Worm (Caenorhabditis elegans) whole organism, L1 larva: ENCODE data around the gene ins-35.
A peak's percentile ranks its signal among the peaks of the same experiment; 100 is the strongest.

Experiments used
- C04F5.9 ChIP-seq: sonication (generic microtip); optimal IDR thresholded peaks from 2 replicates; lab custom pipeline; 2016; ENCODE audit warnings: missing genetic modification characterization, missing compliant biosample characterization
- Y116A8C.19 ChIP-seq: sonication (generic microtip); optimal IDR thresholded peaks from 2 replicates; lab custom pipeline; 2016; ENCODE audit warnings: missing compliant biosample characterization, missing genetic modification characterization, borderline replicate concordance
- aha-1 ChIP-seq: fragments of 150-350 bp; optimal IDR thresholded peaks from 2 replicates; lab custom pipeline; 2014; ENCODE audit warnings: missing biosample characterization, missing genetic modification characterization
- ama-1 ChIP-seq: fragments of 150-350 bp; optimal IDR thresholded peaks from 2 replicates; lab custom pipeline; 2014
- blmp-1 ChIP-seq: fragments of 150-350 bp; optimal IDR thresholded peaks from 2 replicates; lab custom pipeline; 2014; ENCODE audit warnings: missing biosample characterization, missing genetic modification characterization
- ceh-8 ChIP-seq: fragments of 200-800 bp; sonication (Bioruptor generic); optimal IDR thresholded peaks from 2 replicates; lab custom pipeline; 2018; ENCODE audit warnings: mild to moderate bottlenecking, missing genetic modification characterization, moderate library complexity, missing compliant biosample characterization
- ceh-82 ChIP-seq, 3 experiments: fragments of 150-350 bp in 1 of 3; sonication (generic microtip) in 2 of 3; optimal IDR thresholded peaks; 2 replicates each; lab custom pipeline; 2014 to 2017; ENCODE audit warnings: missing biosample characterization in 3 of 3, missing genetic modification characterization in 3 of 3
- ceh-88 ChIP-seq: fragments of 200-800 bp; sonication (Bioruptor generic); IDR thresholded peaks from 2 replicates; pipeline ENCODE4 v1.3.6; 2022; ENCODE audit warnings: missing genetic modification characterization, missing compliant biosample characterization
- ceh-90 ChIP-seq: sonication (generic microtip); optimal IDR thresholded peaks from 2 replicates; lab custom pipeline; 2016; ENCODE audit warnings: missing genetic modification characterization, missing compliant biosample characterization
- dsc-1 ChIP-seq: sonication (generic microtip); optimal IDR thresholded peaks from 2 replicates; lab custom pipeline; 2016; ENCODE audit warnings: mild to moderate bottlenecking, missing genetic modification characterization, missing compliant biosample characterization
- efl-1 ChIP-seq, 4 experiments: fragments of 150-350 bp; optimal IDR thresholded peaks in 3 of 4; peaks in 1 of 4; 1 replicate in 1 of 4; 2 replicates in 3 of 4; lab custom pipeline; 2014; ENCODE audit warnings: missing biosample characterization in 2 of 4, missing genetic modification characterization in 2 of 4, missing genetic modification reagents in 2 of 4
- egl-13 ChIP-seq: sonication (generic microtip); optimal IDR thresholded peaks from 2 replicates; lab custom pipeline; 2016; ENCODE audit warnings: missing genotype, missing genetic modification reagents, missing genetic modification characterization, missing compliant biosample characterization
- egl-27 ChIP-seq, 2 experiments: fragments of 150-350 bp in 1 of 2; sonication (generic microtip); optimal IDR thresholded peaks; 3 replicates each; lab custom pipeline; 2017 to 2018; ENCODE audit warnings: missing biosample characterization in 2 of 2, missing genetic modification characterization in 2 of 2, missing genetic modification reagents in 2 of 2
- elt-2 ChIP-seq: sonication (generic microtip); optimal IDR thresholded peaks from 2 replicates; lab custom pipeline; 2016; ENCODE audit warnings: missing genetic modification characterization, mild to moderate bottlenecking, inconsistent platforms, missing compliant biosample characterization, missing genetic modification reagents
- ets-5 ChIP-seq: fragments of 200-800 bp; sonication (Bioruptor generic); IDR thresholded peaks from 2 replicates; pipeline ENCODE4 v1.3.6; 2022; ENCODE audit warnings: missing genetic modification characterization, missing compliant biosample characterization
- fkh-4 ChIP-seq: sonication (generic microtip); optimal IDR thresholded peaks from 2 replicates; lab custom pipeline; 2016; ENCODE audit warnings: missing compliant biosample characterization, missing genetic modification characterization, borderline replicate concordance
- fkh-8 ChIP-seq: sonication (generic microtip); optimal IDR thresholded peaks from 2 replicates; lab custom pipeline; 2016; ENCODE audit warnings: mild to moderate bottlenecking, missing genetic modification characterization, missing compliant biosample characterization
- fos-1 ChIP-seq: fragments of 150-350 bp; optimal IDR thresholded peaks from 2 replicates; lab custom pipeline; 2014; ENCODE audit warnings: missing biosample characterization, missing genetic modification characterization
- grh-1 ChIP-seq: fragments of 200-800 bp; sonication (Bioruptor generic); IDR thresholded peaks from 2 replicates; pipeline ENCODE4 v1.3.6; 2022; ENCODE audit warnings: missing genetic modification reagents, missing genetic modification characterization, missing compliant biosample characterization
- hlh-17 ChIP-seq: fragments of 200-800 bp; sonication (Bioruptor generic); optimal IDR thresholded peaks from 2 replicates; lab custom pipeline; 2018; ENCODE audit warnings: missing genetic modification characterization, mild to moderate bottlenecking, missing compliant biosample characterization, moderate library complexity, borderline replicate concordance
- hlh-4 ChIP-seq: sonication (generic microtip); optimal IDR thresholded peaks from 2 replicates; lab custom pipeline; 2016; ENCODE audit warnings: mild to moderate bottlenecking, missing genetic modification characterization, missing compliant biosample characterization
- irx-1 ChIP-seq: sonication (generic microtip); optimal IDR thresholded peaks from 2 replicates; lab custom pipeline; 2016; ENCODE audit warnings: missing genetic modification characterization, missing compliant biosample characterization
- jun-1 ChIP-seq: fragments of 150-350 bp; optimal IDR thresholded peaks from 2 replicates; lab custom pipeline; 2014; ENCODE audit warnings: missing biosample characterization, missing genetic modification reagents, missing genetic modification characterization
- lin-14 ChIP-seq: fragments of 200-800 bp; sonication (Bioruptor generic); optimal IDR thresholded peaks from 2 replicates; lab custom pipeline; 2018; ENCODE audit warnings: mild to moderate bottlenecking, missing genetic modification characterization, moderate library complexity, missing compliant biosample characterization
- lin-35 ChIP-seq, 2 experiments: fragments of 150-350 bp; optimal IDR thresholded peaks; 2 replicates each; lab custom pipeline; 2014; ENCODE audit warnings: missing biosample characterization in 2 of 2, missing genetic modification characterization in 2 of 2, missing genetic modification reagents in 2 of 2
- lin-39 ChIP-seq: fragments of 150-350 bp; optimal IDR thresholded peaks from 2 replicates; lab custom pipeline; 2014; ENCODE audit warnings: missing biosample characterization, missing genetic modification reagents, missing genetic modification characterization
- lsy-2 ChIP-seq, 2 experiments: fragments of 150-350 bp; optimal IDR thresholded peaks; 2 replicates each; lab custom pipeline; 2014; ENCODE audit warnings: missing biosample characterization in 2 of 2, missing genetic modification characterization in 2 of 2
- mab-9 ChIP-seq: fragments of 200-800 bp; sonication (Bioruptor generic); IDR thresholded peaks from 2 replicates; pipeline ENCODE4 v1.3.6; 2022; ENCODE audit warnings: missing genetic modification reagents, missing genetic modification characterization, missing compliant biosample characterization
- mef-2 ChIP-seq: fragments of 150-350 bp; optimal IDR thresholded peaks from 2 replicates; lab custom pipeline; 2014; ENCODE audit warnings: missing biosample characterization, missing genetic modification characterization
- mep-1 ChIP-seq: fragments of 150-350 bp; optimal IDR thresholded peaks from 2 replicates; lab custom pipeline; 2014; ENCODE audit warnings: missing biosample characterization, missing genetic modification characterization
- nhr-11 ChIP-seq: fragments of 150-350 bp; optimal IDR thresholded peaks from 2 replicates; lab custom pipeline; 2014; ENCODE audit warnings: missing biosample characterization, missing genetic modification characterization
- nhr-20 ChIP-seq: sonication (generic microtip); optimal IDR thresholded peaks from 2 replicates; lab custom pipeline; 2016; ENCODE audit warnings: mild to moderate bottlenecking, missing genetic modification characterization, missing compliant biosample characterization
- nhr-237 ChIP-seq: fragments of 150-350 bp; optimal IDR thresholded peaks from 2 replicates; lab custom pipeline; 2014; ENCODE audit warnings: missing biosample characterization, missing genetic modification characterization
- nhr-76 ChIP-seq: sonication (generic microtip); optimal IDR thresholded peaks from 2 replicates; lab custom pipeline; 2017; ENCODE audit warnings: missing biosample characterization, missing genetic modification characterization
- nhr-84 ChIP-seq: sonication (generic microtip); optimal IDR thresholded peaks from 2 replicates; lab custom pipeline; 2017; ENCODE audit warnings: missing biosample characterization, missing genetic modification characterization
- pax-3 ChIP-seq: fragments of 200-800 bp; sonication (Bioruptor generic); optimal IDR thresholded peaks from 2 replicates; lab custom pipeline; 2018; ENCODE audit warnings: mild to moderate bottlenecking, missing genetic modification characterization, moderate library complexity, missing compliant biosample characterization
- pqm-1 ChIP-seq: sonication (generic microtip); optimal IDR thresholded peaks from 3 replicates; lab custom pipeline; 2017; ENCODE audit warnings: missing biosample characterization, missing genetic modification characterization
- rnt-1 ChIP-seq: sonication (generic microtip); optimal IDR thresholded peaks from 2 replicates; lab custom pipeline; 2016; ENCODE audit warnings: mild to moderate bottlenecking, missing genetic modification characterization, moderate library complexity, missing compliant biosample characterization
- skn-1 ChIP-seq: fragments of 150-350 bp; optimal IDR thresholded peaks from 2 replicates; lab custom pipeline; 2014; ENCODE audit warnings: missing biosample characterization, missing genetic modification characterization
- snpc-4 ChIP-seq: fragments of 150-350 bp; optimal IDR thresholded peaks from 2 replicates; lab custom pipeline; 2014; ENCODE audit warnings: missing biosample characterization, missing genetic modification characterization
- sox-4 ChIP-seq: sonication (generic microtip); optimal IDR thresholded peaks from 2 replicates; lab custom pipeline; 2016; ENCODE audit warnings: missing genetic modification characterization, missing compliant biosample characterization
- sptf-1 ChIP-seq: fragments of 150-350 bp; optimal IDR thresholded peaks from 2 replicates; lab custom pipeline; 2014; ENCODE audit warnings: missing biosample characterization, missing genetic modification characterization
- sup-37 ChIP-seq: fragments of 200-800 bp; sonication (Bioruptor generic); optimal IDR thresholded peaks from 2 replicates; lab custom pipeline; 2018; ENCODE audit warnings: mild to moderate bottlenecking, missing genetic modification characterization, missing compliant biosample characterization
- swsn-7 ChIP-seq: sonication (generic microtip); optimal IDR thresholded peaks from 2 replicates; lab custom pipeline; 2016; ENCODE audit warnings: missing genetic modification characterization, missing compliant biosample characterization
- tlp-1 ChIP-seq: fragments of 150-350 bp; optimal IDR thresholded peaks from 2 replicates; lab custom pipeline; 2014; ENCODE audit warnings: missing biosample characterization, missing genetic modification characterization
- unc-130 ChIP-seq: fragments of 150-350 bp; optimal IDR thresholded peaks from 2 replicates; lab custom pipeline; 2017; ENCODE audit warnings: missing biosample characterization, missing genetic modification characterization, inconsistent platforms
- unc-30 ChIP-seq: sonication (generic microtip); optimal IDR thresholded peaks from 2 replicates; lab custom pipeline; 2017; ENCODE audit warnings: missing biosample characterization, missing genetic modification characterization
- unc-62 ChIP-seq: fragments of 150-350 bp; optimal IDR thresholded peaks from 2 replicates; lab custom pipeline; 2014; ENCODE audit warnings: missing biosample characterization, missing genetic modification reagents, missing genetic modification characterization
- unc-86 ChIP-seq: sonication (generic microtip); optimal IDR thresholded peaks from 2 replicates; lab custom pipeline; 2016; ENCODE audit warnings: missing genetic modification characterization, missing compliant biosample characterization
- vab-15 ChIP-seq: sonication (generic microtip); optimal IDR thresholded peaks from 2 replicates; lab custom pipeline; 2017; ENCODE audit warnings: missing genotype, mild to moderate bottlenecking, missing genetic modification characterization, missing compliant biosample characterization
- xbp-1 ChIP-seq: sonication (generic microtip); optimal IDR thresholded peaks from 2 replicates; lab custom pipeline; 2016; ENCODE audit warnings: missing genetic modification characterization, missing compliant biosample characterization
- zag-1 ChIP-seq: fragments of 150-350 bp; optimal IDR thresholded peaks from 2 replicates; lab custom pipeline; 2014; ENCODE audit warnings: missing biosample characterization, missing genetic modification characterization
- ztf-11 ChIP-seq, 2 experiments: sonication (generic microtip); optimal IDR thresholded peaks; 2 replicates each; lab custom pipeline; 2016 to 2017; ENCODE audit warnings: missing genetic modification characterization in 2 of 2, missing biosample characterization in 1 of 2, missing compliant biosample characterization in 1 of 2
- ztf-4 ChIP-seq: fragments of 150-350 bp; optimal IDR thresholded peaks from 2 replicates; lab custom pipeline; 2014; ENCODE audit warnings: missing biosample characterization, missing genetic modification characterization

ins-35 gene

ce11 chrV:20383065-20383609 lies 7.8 kb downstream of the ins-35 start, which contains the start of gene K02E2.11 (continued):
- TF ChIP-seq lin-35 (GFP tag; optimal IDR thresholded peaks at IDR 0.05; lab: Kevin White, UChicago): peak; percentile 23 to 60
- TF ChIP-seq xbp-1 (tag; lab: Kevin White, UChicago): peak; percentile 38
- no peak for TF ChIP-seq mab-9 (GFP tag; lab: Robert Waterston, UW)
- TF ChIP-seq ets-5 (GFP tag; lab: Robert Waterston, UW): no peak
- no peak for TF ChIP-seq sptf-1 (tag; lab: Kevin White, UChicago)
- TF ChIP-seq sup-37 (GFP tag; lab: Kevin White, UChicago): no peak
- TF ChIP-seq irx-1 (tag; lab: Kevin White, UChicago): peak; percentile 7
- no peak for TF ChIP-seq nhr-237 (tag; lab: Kevin White, UChicago)
- no peak for TF ChIP-seq jun-1 (tag; lab: Kevin White, UChicago)
- TF ChIP-seq ceh-88 (GFP tag; lab: Robert Waterston, UW): no peak
- no peak for TF ChIP-seq aha-1 (tag; lab: Kevin White, UChicago)
- peak; percentile 38 for TF ChIP-seq fos-1 (tag; lab: Kevin White, UChicago)
- no peak for TF ChIP-seq ceh-90 (tag; lab: Kevin White, UChicago)
- TF ChIP-seq lin-14 (GFP tag; lab: Kevin White, UChicago): no peak
- no peak for TF ChIP-seq elt-2 (tag; lab: Kevin White, UChicago)
- peak; percentile 14 for TF ChIP-seq unc-86
- TF ChIP-seq nhr-84 (tag; lab: Kevin White, UChicago): no peak
- TF ChIP-seq skn-1 (tag; lab: Kevin White, UChicago): peak; percentile 57
- no peak for TF ChIP-seq pqm-1 (tag; lab: Kevin White, UChicago)
- TF ChIP-seq ztf-11 (tag; optimal IDR thresholded peaks at IDR 0.05; lab: Kevin White, UChicago): no peak
- TF ChIP-seq unc-30: no peak
- TF ChIP-seq Y116A8C.19 (tag; lab: Kevin White, UChicago): no peak
- no peak for TF ChIP-seq zag-1 (tag; lab: Kevin White, UChicago)
- TF ChIP-seq pax-3 (tag; lab: Kevin White, UChicago): no peak
- TF ChIP-seq nhr-20: peak; percentile 50
- TF ChIP-seq C04F5.9 (tag; lab: Kevin White, UChicago): no peak
- peak; percentile 23 to 44 for TF ChIP-seq lsy-2 (tag; optimal IDR thresholded peaks at IDR 0.05; lab: Kevin White, UChicago)
- TF ChIP-seq efl-1 (optimal IDR thresholded peaks at IDR 0.05; lab: Kevin White, UChicago): peak; percentile 40 to 78
- TF ChIP-seq efl-1 (GFP tag; optimal IDR thresholded peaks at IDR 0.05 in 1 of 2; lab: Kevin White, UChicago): peak in 1 of 2 experiments; percentile 19
- TF ChIP-seq fkh-8 (tag; lab: Kevin White, UChicago): peak; percentile 9
- TF ChIP-seq hlh-17 (GFP tag; lab: Kevin White, UChicago): no peak
- no peak for TF ChIP-seq unc-130
- TF ChIP-seq tlp-1 (tag; lab: Kevin White, UChicago): no peak
- no peak for TF ChIP-seq nhr-76
- TF ChIP-seq ztf-4 (tag; lab: Kevin White, UChicago): no peak
- no peak for TF ChIP-seq lin-39
- TF ChIP-seq ceh-8 (GFP tag; lab: Kevin White, UChicago): no peak
- TF ChIP-seq unc-62 (GFP tag; lab: Kevin White, UChicago): no peak
- no peak for TF ChIP-seq sox-4 (tag; lab: Kevin White, UChicago)
- TF ChIP-seq hlh-4 (tag; lab: Kevin White, UChicago): no peak
- TF ChIP-seq swsn-7: peak; percentile 53
- TF ChIP-seq mef-2 (tag; lab: Kevin White, UChicago): no peak
- TF ChIP-seq mep-1 (tag; lab: Kevin White, UChicago): peak; percentile 41
- TF ChIP-seq vab-15 (tag; lab: Kevin White, UChicago): no peak
- no peak for TF ChIP-seq ama-1
- no peak for TF ChIP-seq rnt-1 (tag; lab: Kevin White, UChicago)
- TF ChIP-seq nhr-11 (tag; lab: Kevin White, UChicago): no peak
- no peak for TF ChIP-seq grh-1 (GFP tag; lab: Robert Waterston, UW)
- no peak for TF ChIP-seq egl-27 (tag; optimal IDR thresholded peaks at IDR 0.05; lab: Kevin White, UChicago)
- peak; percentile 19 for TF ChIP-seq snpc-4 (tag; lab: Kevin White, UChicago)
- peak in 2 of 3 experiments; percentile 51 to 52 for TF ChIP-seq ceh-82 (tag; optimal IDR thresholded peaks at IDR 0.05; lab: Kevin White, UChicago)
- peak; percentile 28 for TF ChIP-seq dsc-1
- no peak for TF ChIP-seq fkh-4
- TF ChIP-seq egl-13 (tag; lab: Kevin White, UChicago): no peak
- TF ChIP-seq blmp-1 (tag; lab: Kevin White, UChicago): peak; percentile 51
